Fruit fly (Drosophila melanogaster): Measurements from ENCODE around the gene Pect.
A peak's percentile ranks its signal among the peaks of the same experiment; 100 is the strongest.

DNA sequence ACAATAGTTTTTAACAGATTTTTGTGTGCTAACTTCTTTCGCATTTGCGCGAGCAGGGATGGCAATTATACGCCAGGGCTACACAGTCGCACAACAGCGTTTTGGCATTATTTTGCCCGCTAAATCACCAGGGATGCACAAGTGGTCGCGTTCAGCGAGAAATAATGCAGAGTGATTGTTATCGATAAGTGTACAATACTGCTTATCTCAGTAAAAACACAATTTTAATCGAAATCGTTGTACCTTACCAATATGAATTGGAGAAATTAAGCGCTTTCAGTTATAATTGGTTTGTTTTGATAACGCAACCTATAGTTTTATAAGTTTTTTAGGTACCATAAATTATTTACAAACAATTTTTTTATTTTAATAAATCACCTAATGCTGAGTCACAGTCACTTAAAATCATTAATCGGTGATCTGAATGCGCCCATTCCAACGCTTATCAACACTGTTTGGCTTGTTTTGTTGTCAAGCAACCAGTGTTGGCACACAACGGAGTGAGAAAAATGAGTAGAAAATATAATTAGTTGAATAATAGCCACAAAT is 26.8 kb upstream of the Pect start, which contains the start of the genes Sfmbt and CG5439:
- TF ChIP-seq CG6683 (GFP tag; optimal IDR thresholded peaks at IDR 0.05): peak; percentile 2
- TF ChIP-seq ara (GFP tag; IDR thresholded peaks at IDR 0.05): no peak
- TF ChIP-seq CG11456 (GFP tag; IDR thresholded peaks at IDR 0.05): peak; percentile 81
- no peak for TF ChIP-seq Deaf1 (tag; optimal IDR thresholded peaks at IDR 0.05)
- no peak for TF ChIP-seq CG15011 (GFP tag; optimal IDR thresholded peaks at IDR 0.05)
- TF ChIP-seq CG33557 (GFP tag; optimal IDR thresholded peaks at IDR 0.05): peak; percentile 62

Measured in whole organism, embryonic.